Worm (Caenorhabditis elegans) whole organism, L4 larva: ENCODE results near the gene C31C9.6.

Experiments
- F10B5.3 ChIP-seq: sonication (generic microtip); optimal IDR thresholded peaks from 2 replicates; lab custom pipeline; 2016; ENCODE audit warnings: mild to moderate bottlenecking, missing genetic modification characterization, missing compliant biosample characterization
- F37D6.2 ChIP-seq: sonication (generic microtip); optimal IDR thresholded peaks from 2 replicates; lab custom pipeline; 2016; ENCODE audit warnings: mild to moderate bottlenecking, missing genetic modification characterization, missing compliant biosample characterization
- F44E2.7 ChIP-seq: fragments of 200-800 bp; sonication (Bioruptor generic); IDR thresholded peaks from 2 replicates; pipeline ENCODE4 v2.1.2; 2022; ENCODE audit warnings: missing genetic modification characterization, missing compliant biosample characterization
- T20F7.1 ChIP-seq: fragments of 200-800 bp; sonication (Bioruptor generic); optimal IDR thresholded peaks from 2 replicates; lab custom pipeline; 2018; ENCODE audit warnings: mild to moderate bottlenecking, missing genetic modification characterization, missing compliant biosample characterization
- Y48G9A.11 ChIP-seq: fragments of 200-800 bp; sonication (Bioruptor generic); IDR thresholded peaks from 2 replicates; pipeline ENCODE4 v1.3.6; 2022; ENCODE audit warnings: missing genetic modification reagents, missing genetic modification characterization, missing compliant biosample characterization
- Y5F2A.4 ChIP-seq: fragments of 200-800 bp; sonication (Bioruptor generic); optimal IDR thresholded peaks from 2 replicates; lab custom pipeline; 2018; ENCODE audit warnings: mild to moderate bottlenecking, missing genetic modification characterization, missing compliant biosample characterization
- Y75B8A.6 ChIP-seq: fragments of 200-800 bp; sonication (Bioruptor generic); IDR thresholded peaks from 2 replicates; pipeline ENCODE4 v1.3.6; 2022; ENCODE audit warnings: missing genetic modification reagents, missing genetic modification characterization, missing compliant biosample characterization
- aha-1 ChIP-seq: fragments of 150-350 bp; peaks from one replicate; lab custom pipeline; 2014; ENCODE audit warnings: missing biosample characterization, missing genetic modification characterization
- ama-1 ChIP-seq: fragments of 150-350 bp; optimal IDR thresholded peaks from 2 replicates; lab custom pipeline; 2014; ENCODE audit warnings: inconsistent platforms, mixed read lengths
- ceh-20 ChIP-seq: fragments of 200-800 bp; sonication (Bioruptor generic); IDR thresholded peaks from 2 replicates; pipeline ENCODE4 v1.3.6; 2022; ENCODE audit warnings: missing genetic modification reagents, missing genetic modification characterization, missing compliant biosample characterization
- ceh-28 ChIP-seq: fragments of 150-350 bp; optimal IDR thresholded peaks from 2 replicates; lab custom pipeline; 2014; ENCODE audit warnings: missing biosample characterization, missing genetic modification reagents, missing genetic modification characterization
- ceh-32 ChIP-seq: sonication (generic microtip); optimal IDR thresholded peaks from 2 replicates; lab custom pipeline; 2016; ENCODE audit warnings: mild to moderate bottlenecking, missing genetic modification characterization, missing compliant biosample characterization; ENCODE audit not compliant: poor library complexity
- ceh-82 ChIP-seq: sonication (generic microtip); optimal IDR thresholded peaks from 2 replicates; lab custom pipeline; 2017; ENCODE audit warnings: missing biosample characterization, missing genetic modification characterization
- ces-1 ChIP-seq: fragments of 150-350 bp; sonication (generic microtip); optimal IDR thresholded peaks from 4 replicates; lab custom pipeline; 2014; ENCODE audit warnings: missing biosample characterization, missing genetic modification reagents, missing genetic modification characterization
- cey-2 ChIP-seq: sonication (generic microtip); optimal IDR thresholded peaks from 3 replicates; lab custom pipeline; 2017; ENCODE audit warnings: missing genetic modification characterization, mild to moderate bottlenecking, missing compliant biosample characterization, antibody characterized with exemption, borderline replicate concordance; ENCODE audit not compliant: insufficient read depth
- daf-12 ChIP-seq: fragments of 150-350 bp; optimal IDR thresholded peaks from 2 replicates; lab custom pipeline; 2014; ENCODE audit warnings: missing biosample characterization, missing genetic modification reagents, missing genetic modification characterization
- daf-19 ChIP-seq: fragments of 200-800 bp; sonication (Bioruptor generic); conservative IDR thresholded peaks from 2 replicates; pipeline ENCODE4 v1.3.6; 2022; ENCODE audit warnings: missing genetic modification characterization, missing compliant biosample characterization
- dmd-6 ChIP-seq: fragments of 200-800 bp; sonication (Bioruptor generic); IDR thresholded peaks from 2 replicates; pipeline ENCODE4 v1.3.6; 2022; ENCODE audit warnings: missing genetic modification reagents, missing genetic modification characterization, missing compliant biosample characterization
- dmd-9 ChIP-seq: fragments of 200-800 bp; sonication (Bioruptor generic); IDR thresholded peaks from 2 replicates; pipeline ENCODE4 v1.3.6; 2022; ENCODE audit warnings: missing genetic modification reagents, missing genetic modification characterization, missing compliant biosample characterization
- duxl-1 ChIP-seq: sonication (generic microtip); optimal IDR thresholded peaks from 2 replicates; lab custom pipeline; 2016; ENCODE audit warnings: mild to moderate bottlenecking, missing genetic modification characterization, moderate library complexity, missing compliant biosample characterization; ENCODE audit not compliant: poor library complexity
- egl-43 ChIP-seq: fragments of 200-800 bp; sonication (Bioruptor generic); IDR thresholded peaks from 2 replicates; pipeline ENCODE4 v1.3.6; 2022; ENCODE audit warnings: missing genetic modification reagents, missing genetic modification characterization, missing compliant biosample characterization
- fkh-10 ChIP-seq: fragments of 150-350 bp; optimal IDR thresholded peaks from 2 replicates; lab custom pipeline; 2014; ENCODE audit warnings: missing biosample characterization, missing genetic modification reagents, missing genetic modification characterization
- fos-1 ChIP-seq: fragments of 150-350 bp; optimal IDR thresholded peaks from 2 replicates; lab custom pipeline; 2014; ENCODE audit warnings: missing biosample characterization, missing genetic modification characterization
- gei-8 ChIP-seq: fragments of 200-800 bp; sonication (Bioruptor generic); optimal IDR thresholded peaks from 2 replicates; lab custom pipeline; 2018; ENCODE audit warnings: mild to moderate bottlenecking, missing genetic modification characterization, missing compliant biosample characterization
- hlh-11 ChIP-seq: fragments of 200-800 bp; sonication (Bioruptor generic); optimal IDR thresholded peaks from 2 replicates; lab custom pipeline; 2018; ENCODE audit warnings: mild to moderate bottlenecking, missing genetic modification characterization, missing compliant biosample characterization
- jun-1 ChIP-seq: fragments of 150-350 bp; optimal IDR thresholded peaks from 2 replicates; lab custom pipeline; 2014; ENCODE audit warnings: missing biosample characterization, missing genetic modification reagents, missing genetic modification characterization
- lim-7 ChIP-seq: fragments of 200-800 bp; sonication (Bioruptor generic); IDR thresholded peaks from 2 replicates; pipeline ENCODE4 v1.3.6; 2022; ENCODE audit warnings: missing genetic modification characterization, missing compliant biosample characterization
- lin-1 ChIP-seq: fragments of 200-800 bp; sonication (Bioruptor generic); IDR thresholded peaks from 2 replicates; pipeline ENCODE4 v1.3.6; 2022; ENCODE audit warnings: missing genetic modification reagents, missing genetic modification characterization, missing compliant biosample characterization
- lin-15B ChIP-seq: fragments of 150-350 bp; sonication (generic microtip); optimal IDR thresholded peaks from 3 replicates; lab custom pipeline; 2014; ENCODE audit warnings: missing biosample characterization, missing genetic modification characterization
- lin-39 ChIP-seq: fragments of 150-350 bp; optimal IDR thresholded peaks from 2 replicates; lab custom pipeline; 2014; ENCODE audit warnings: missing biosample characterization, missing genetic modification reagents, missing genetic modification characterization
- lir-3 ChIP-seq: sonication (generic microtip); optimal IDR thresholded peaks from 2 replicates; lab custom pipeline; 2016; ENCODE audit warnings: mild to moderate bottlenecking, missing genetic modification characterization, missing compliant biosample characterization
- mdt-29 ChIP-seq: fragments of 200-800 bp; sonication (Bioruptor generic); IDR thresholded peaks from 2 replicates; pipeline ENCODE4 v1.3.6; 2022; ENCODE audit warnings: missing genetic modification reagents, missing genetic modification characterization, missing compliant biosample characterization
- mxl-3 ChIP-seq: fragments of 200-800 bp; sonication (Bioruptor generic); optimal IDR thresholded peaks from 2 replicates; lab custom pipeline; 2018; ENCODE audit warnings: mild to moderate bottlenecking, missing genetic modification characterization, missing compliant biosample characterization
- nhr-10 ChIP-seq: fragments of 150-350 bp; optimal IDR thresholded peaks from 2 replicates; lab custom pipeline; 2014; ENCODE audit warnings: missing biosample characterization, missing genetic modification characterization
- nhr-102 ChIP-seq: sonication (generic microtip); optimal IDR thresholded peaks from 2 replicates; lab custom pipeline; 2016; ENCODE audit warnings: mild to moderate bottlenecking, missing genetic modification characterization, moderate library complexity, missing compliant biosample characterization
- nhr-237 ChIP-seq: sonication (generic microtip); optimal IDR thresholded peaks from 2 replicates; lab custom pipeline; 2017; ENCODE audit warnings: missing biosample characterization, missing genetic modification characterization
- nhr-28 ChIP-seq: fragments of 150-350 bp; optimal IDR thresholded peaks from 2 replicates; lab custom pipeline; 2014; ENCODE audit warnings: missing biosample characterization, missing genetic modification characterization
- nhr-42 ChIP-seq: fragments of 200-800 bp; sonication (Bioruptor generic); IDR thresholded peaks from 2 replicates; pipeline ENCODE4 v1.3.6; 2022; ENCODE audit warnings: missing genetic modification characterization, missing compliant biosample characterization
- php-3 ChIP-seq: fragments of 200-800 bp; sonication (Bioruptor generic); IDR thresholded peaks from 2 replicates; pipeline ENCODE4 v1.3.6; 2022; ENCODE audit warnings: missing genetic modification reagents, missing genetic modification characterization, missing compliant biosample characterization
- sdz-12 ChIP-seq: fragments of 200-800 bp; sonication (Bioruptor generic); optimal IDR thresholded peaks from 2 replicates; lab custom pipeline; 2018; ENCODE audit warnings: mild to moderate bottlenecking, missing genetic modification characterization, missing compliant biosample characterization
- set-16 ChIP-seq: fragments of 200-800 bp; sonication (Bioruptor generic); IDR thresholded peaks from 2 replicates; pipeline ENCODE4 v1.3.6; 2022; ENCODE audit warnings: missing genetic modification reagents, missing genetic modification characterization, missing compliant biosample characterization
- skn-1 ChIP-seq: fragments of 150-350 bp; optimal IDR thresholded peaks from 2 replicates; lab custom pipeline; 2014; ENCODE audit warnings: missing biosample characterization, missing genetic modification characterization
- tag-97 ChIP-seq: fragments of 200-800 bp; sonication (Bioruptor generic); IDR thresholded peaks from 2 replicates; pipeline ENCODE4 v1.3.6; 2022; ENCODE audit warnings: missing genetic modification characterization, missing compliant biosample characterization
- unc-130 ChIP-seq: sonication (generic microtip); optimal IDR thresholded peaks from 2 replicates; lab custom pipeline; 2016; ENCODE audit warnings: missing genetic modification reagents, missing genetic modification characterization, missing compliant biosample characterization
- unc-39 ChIP-seq: sonication (generic microtip); optimal IDR thresholded peaks from 2 replicates; lab custom pipeline; 2017; ENCODE audit warnings: missing biosample characterization, missing genetic modification characterization
- unc-62 ChIP-seq, 3 experiments: fragments of 150-350 bp in 1 of 3; sonication (generic microtip); optimal IDR thresholded peaks in 2 of 3; peaks in 1 of 3; 1 replicate in 1 of 3; 2 replicates in 2 of 3; lab custom pipeline; 2014 to 2017; ENCODE audit warnings: missing biosample characterization in 3 of 3, missing genetic modification characterization in 3 of 3, missing genetic modification reagents in 3 of 3, missing genotype in 1 of 3
- vab-7 ChIP-seq: fragments of 200-800 bp; sonication (Bioruptor generic); IDR thresholded peaks from 2 replicates; pipeline ENCODE4 v1.3.6; 2022; ENCODE audit warnings: missing genetic modification reagents, missing genetic modification characterization, missing compliant biosample characterization
- zag-1 ChIP-seq: fragments of 150-350 bp; optimal IDR thresholded peaks from 2 replicates; lab custom pipeline; 2014; ENCODE audit warnings: missing biosample characterization, missing genetic modification characterization
- zfp-2 ChIP-seq: sonication (generic microtip); optimal IDR thresholded peaks from 2 replicates; lab custom pipeline; 2016; ENCODE audit warnings: mild to moderate bottlenecking, missing genetic modification characterization, missing compliant biosample characterization
- zip-11 ChIP-seq: fragments of 200-800 bp; sonication (Bioruptor generic); IDR thresholded peaks from 2 replicates; pipeline ENCODE4 v1.3.6; 2022; ENCODE audit warnings: missing genetic modification characterization, missing compliant biosample characterization
- zip-2 ChIP-seq: fragments of 150-350 bp; optimal IDR thresholded peaks from 2 replicates; lab custom pipeline; 2014; ENCODE audit warnings: missing biosample characterization, missing genetic modification characterization
- ztf-11 ChIP-seq: fragments of 150-350 bp; optimal IDR thresholded peaks from 2 replicates; lab custom pipeline; 2014; ENCODE audit warnings: missing biosample characterization, missing genetic modification characterization

The C31C9.6 gene

DNA sequence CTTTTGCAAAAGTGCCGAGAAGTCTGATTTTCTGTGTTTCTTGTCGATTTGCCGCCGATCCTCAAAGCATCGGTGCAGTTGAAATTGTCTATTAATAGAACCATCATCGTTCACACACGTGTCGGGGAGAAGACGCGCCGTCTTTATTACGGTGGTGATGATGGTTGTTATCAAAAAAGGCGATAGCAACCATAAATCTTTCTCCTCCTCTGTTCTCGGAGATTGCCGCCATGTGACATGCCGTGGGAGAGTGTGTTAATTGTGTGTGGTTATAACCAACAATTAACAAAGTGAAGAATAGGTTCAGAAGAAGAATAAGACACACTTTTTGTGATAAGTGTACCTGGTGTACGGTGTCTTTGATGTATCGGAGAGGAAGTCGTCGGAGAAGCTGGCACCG is 19.2 kb upstream of the C31C9.6 start:
- TF ChIP-seq ceh-20 (GFP tag; lab: Robert Waterston, UW): 0 out of 2 replicates have a peak, but pooled peaks have one; percentile 18
- no peak for TF ChIP-seq jun-1 (tag; lab: Kevin White, UChicago)
- no peak for TF ChIP-seq F10B5.3 (tag; lab: Kevin White, UChicago)
- TF ChIP-seq gei-8: no peak
- TF ChIP-seq unc-39 (tag; lab: Kevin White, UChicago): no peak
- no peak for TF ChIP-seq ceh-28 (tag; lab: Kevin White, UChicago)
- TF ChIP-seq lin-1 (GFP tag; lab: Robert Waterston, UW): no peak
- TF ChIP-seq aha-1: peak; percentile 76
- TF ChIP-seq daf-12 (tag; lab: Kevin White, UChicago): no peak
- TF ChIP-seq nhr-237 (tag; lab: Kevin White, UChicago): no peak
- TF ChIP-seq mdt-29: no peak
- TF ChIP-seq ces-1 (GFP tag; lab: Kevin White, UChicago): no peak
- no peak for TF ChIP-seq daf-19
- TF ChIP-seq duxl-1 (tag; lab: Kevin White, UChicago): no peak
- TF ChIP-seq fkh-10 (GFP tag; lab: Kevin White, UChicago): no peak
- no peak for TF ChIP-seq lim-7
- TF ChIP-seq ama-1 (lab: Kevin White, UChicago): no peak
- TF ChIP-seq set-16 (GFP tag; lab: Robert Waterston, UW): no peak
- no peak for TF ChIP-seq unc-130
- TF ChIP-seq T20F7.1 (GFP tag; lab: Kevin White, UChicago): no peak
- TF ChIP-seq lin-39 (tag; lab: Kevin White, UChicago): no peak
- no peak for TF ChIP-seq F37D6.2 (tag; lab: Kevin White, UChicago)
- no peak for TF ChIP-seq Y5F2A.4 (GFP tag; lab: Kevin White, UChicago)
- TF ChIP-seq fos-1 (tag; lab: Kevin White, UChicago): no peak
- no peak for TF ChIP-seq zip-11
- TF ChIP-seq ceh-32: no peak
- TF ChIP-seq nhr-102 (tag; lab: Kevin White, UChicago): no peak
- TF ChIP-seq nhr-28 (tag; lab: Kevin White, UChicago): peak; percentile 93
- no peak for TF ChIP-seq zfp-2 (tag; lab: Kevin White, UChicago)
- TF ChIP-seq hlh-11: peak; percentile 74
- TF ChIP-seq lin-15B (tag; lab: Kevin White, UChicago): no peak
- TF ChIP-seq nhr-42 (GFP tag; lab: Robert Waterston, UW): no peak
- TF ChIP-seq ceh-82 (tag; lab: Kevin White, UChicago): no peak
- no peak for TF ChIP-seq zag-1 (tag; lab: Kevin White, UChicago)
- no peak for TF ChIP-seq sdz-12 (GFP tag; lab: Kevin White, UChicago)
- peak; percentile 19 for TF ChIP-seq nhr-10
- no peak for TF ChIP-seq lir-3
- TF ChIP-seq tag-97: no peak
- no peak for TF ChIP-seq Y48G9A.11 (GFP tag; lab: Robert Waterston, UW)
- peak; percentile 91 for TF ChIP-seq mxl-3
- TF ChIP-seq unc-62 (GFP tag; optimal IDR thresholded peaks at IDR 0.05 in 1 of 2; lab: Kevin White, UChicago): peak in 1 of 2 experiments; percentile 91
- no peak for TF ChIP-seq unc-62 (tag; optimal IDR thresholded peaks at IDR 0.05; lab: Kevin White, UChicago)
- no peak for TF ChIP-seq ztf-11 (tag; lab: Kevin White, UChicago)
- TF ChIP-seq cey-2: peak; percentile 63
- no peak for TF ChIP-seq skn-1 (tag; lab: Kevin White, UChicago)
- TF ChIP-seq egl-43 (GFP tag; lab: Robert Waterston, UW): no peak
- no peak for TF ChIP-seq Y75B8A.6
- 0 out of 2 replicates have a peak, but pooled peaks have one; percentile 35 for TF ChIP-seq php-3 (GFP tag; lab: Robert Waterston, UW)
- TF ChIP-seq dmd-6: peak; percentile 49; the same call in 1 of the 2 replicates
- no peak for TF ChIP-seq vab-7 (GFP tag; lab: Robert Waterston, UW)
- TF ChIP-seq dmd-9 (GFP tag; lab: Robert Waterston, UW): no peak
- TF ChIP-seq zip-2: no peak
- TF ChIP-seq F44E2.7 (GFP tag; lab: Robert Waterston, UW): no peak
